Fruit fly (Drosophila melanogaster) whole organism, embryonic: ENCODE results near the gene CG2909.

Experiments
- Adf1 ChIP-seq: fragments of 200-800 bp; sonication (Bioruptor generic); IDR thresholded peaks from 2 replicates; pipeline ENCODE4 v1.3.6; 2022; ENCODE audit warnings: missing biosample characterization, missing genetic modification characterization
- Atf6 ChIP-seq: fragments of 200-800 bp; sonication (Bioruptor generic); IDR thresholded peaks from 2 replicates; pipeline ENCODE4 v1.3.6; 2022; ENCODE audit warnings: missing biosample characterization, missing genetic modification characterization
- CG10267 ChIP-seq: fragments of 200-800 bp; sonication (Bioruptor generic); optimal IDR thresholded peaks from 2 replicates; lab custom pipeline; 2018; ENCODE audit warnings: missing biosample characterization, mild to moderate bottlenecking, missing genetic modification characterization, moderate library complexity
- CG10274 ChIP-seq: fragments of 200-800 bp; sonication (Bioruptor generic); optimal IDR thresholded peaks from 3 replicates; lab custom pipeline; 2017; ENCODE audit warnings: missing biosample characterization, mild to moderate bottlenecking, missing genetic modification characterization
- CG10366 ChIP-seq: fragments of 200-800 bp; sonication (Bioruptor generic); IDR thresholded peaks from 2 replicates; pipeline ENCODE4 v1.3.6; 2022; ENCODE audit warnings: missing biosample characterization, missing genetic modification characterization
- CG10979 ChIP-seq: fragments of 200-800 bp; sonication (Bioruptor generic); optimal IDR thresholded peaks from 2 replicates; lab custom pipeline; 2018; ENCODE audit warnings: missing biosample characterization, mild to moderate bottlenecking, missing genetic modification characterization, moderate library complexity
- CG11696 ChIP-seq: fragments of 200-800 bp; sonication (Bioruptor generic); IDR thresholded peaks from 2 replicates; pipeline ENCODE4 v1.3.6; 2022; ENCODE audit warnings: missing biosample characterization, missing genetic modification characterization
- CG12299 ChIP-seq: fragments of 200-800 bp; sonication (Bioruptor generic); optimal IDR thresholded peaks from 2 replicates; lab custom pipeline; 2018; ENCODE audit warnings: missing biosample characterization, mild to moderate bottlenecking, missing genetic modification characterization
- CG13424 ChIP-seq: fragments of 200-800 bp; sonication (Bioruptor generic); optimal IDR thresholded peaks from 2 replicates; lab custom pipeline; 2019; ENCODE audit warnings: missing biosample characterization, mild to moderate bottlenecking, missing genetic modification characterization, moderate library complexity
- CG13775 ChIP-seq: fragments of 200-800 bp; sonication (Bioruptor generic); optimal IDR thresholded peaks from 3 replicates; lab custom pipeline; 2017; ENCODE audit warnings: missing biosample characterization, mild to moderate bottlenecking, missing genetic modification characterization
- CG14014 ChIP-seq: fragments of 200-800 bp; sonication (Bioruptor generic); IDR thresholded peaks from 2 replicates; pipeline ENCODE4 v1.3.6; 2022; ENCODE audit warnings: missing biosample characterization, missing genetic modification characterization
- CG15073 ChIP-seq: fragments of 200-800 bp; sonication (Bioruptor generic); optimal IDR thresholded peaks from 2 replicates; lab custom pipeline; 2016; ENCODE audit warnings: missing biosample characterization, missing genetic modification characterization
- CG15269 ChIP-seq: fragments of 200-800 bp; sonication (Bioruptor generic); optimal IDR thresholded peaks from 2 replicates; lab custom pipeline; 2018; ENCODE audit warnings: missing biosample characterization, mild to moderate bottlenecking, missing genetic modification characterization, moderate library complexity
- CG2120 ChIP-seq: fragments of 200-800 bp; sonication (Bioruptor generic); optimal IDR thresholded peaks from 3 replicates; lab custom pipeline; 2016; ENCODE audit warnings: missing biosample characterization, missing genetic modification characterization
- CG2712 ChIP-seq: fragments of 200-800 bp; optimal IDR thresholded peaks from 3 replicates; lab custom pipeline; 2019; ENCODE audit warnings: missing biosample characterization, mild to moderate bottlenecking, missing genetic modification characterization, moderate library complexity
- CG32532 ChIP-seq: fragments of 200-800 bp; sonication (Bioruptor generic); IDR thresholded peaks from 2 replicates; pipeline ENCODE4 v1.3.6; 2022; ENCODE audit warnings: missing biosample characterization, missing genetic modification characterization
- CG32772 ChIP-seq: fragments of 200-800 bp; sonication (Bioruptor generic); IDR thresholded peaks from 2 replicates; pipeline ENCODE4 v1.3.6; 2022; ENCODE audit warnings: missing biosample characterization, missing genetic modification characterization
- CG6272 ChIP-seq: fragments of 200-800 bp; sonication (Bioruptor generic); IDR thresholded peaks from 2 replicates; pipeline ENCODE4 v1.3.6; 2022; ENCODE audit warnings: missing biosample characterization, missing genetic modification characterization
- CG6689 ChIP-seq: fragments of 200-800 bp; sonication (Bioruptor generic); IDR thresholded peaks from 2 replicates; pipeline ENCODE4 v1.3.6; 2022; ENCODE audit warnings: missing biosample characterization, missing genetic modification characterization
- CG9876 ChIP-seq: fragments of 200-800 bp; sonication (Bioruptor generic); optimal IDR thresholded peaks from 2 replicates; lab custom pipeline; 2016; ENCODE audit warnings: missing biosample characterization, missing genetic modification characterization
- CrebB ChIP-seq: fragments of 200-800 bp; sonication (Bioruptor generic); optimal IDR thresholded peaks from 3 replicates; lab custom pipeline; 2018; ENCODE audit warnings: missing biosample characterization, mild to moderate bottlenecking, missing genetic modification characterization
- D19A ChIP-seq: fragments of 200-800 bp; optimal IDR thresholded peaks from 3 replicates; lab custom pipeline; 2019; ENCODE audit warnings: missing biosample characterization, mild to moderate bottlenecking, missing genetic modification characterization, moderate library complexity
- Doc2 ChIP-seq: fragments of 200-800 bp; sonication (Bioruptor generic); IDR thresholded peaks from 2 replicates; pipeline ENCODE4 v1.3.6; 2022; ENCODE audit warnings: missing biosample characterization, missing genetic modification characterization
- Drgx ChIP-seq: fragments of 200-800 bp; sonication (Bioruptor generic); IDR thresholded peaks from 2 replicates; pipeline ENCODE4 v1.3.6; 2022; ENCODE audit warnings: missing biosample characterization, missing genetic modification characterization
- Ets65A ChIP-seq: fragments of 200-800 bp; sonication (Bioruptor generic); peaks from one replicate; lab custom pipeline; 2016; ENCODE audit warnings: missing biosample characterization, missing genetic modification characterization
- Jarid2 ChIP-seq: fragments of 200-800 bp; sonication (Bioruptor generic); optimal IDR thresholded peaks from 3 replicates; lab custom pipeline; 2017; ENCODE audit warnings: mild to moderate bottlenecking, missing biosample characterization, missing genetic modification reagents, missing genetic modification characterization
- Mes4 ChIP-seq: fragments of 200-800 bp; sonication (Bioruptor generic); optimal IDR thresholded peaks from 2 replicates; lab custom pipeline; 2016; ENCODE audit warnings: missing biosample characterization, missing genetic modification characterization
- Nf-YB ChIP-seq: fragments of 200-800 bp; sonication (Bioruptor generic); optimal IDR thresholded peaks from 3 replicates; lab custom pipeline; 2019; ENCODE audit warnings: missing biosample characterization, mild to moderate bottlenecking, missing genetic modification characterization, moderate library complexity
- Nf-YC ChIP-seq: fragments of 200-800 bp; optimal IDR thresholded peaks from 3 replicates; lab custom pipeline; 2019; ENCODE audit warnings: missing biosample characterization, mild to moderate bottlenecking, missing genetic modification characterization, moderate library complexity
- Oaz ChIP-seq: fragments of 200-800 bp; sonication (Bioruptor generic); IDR thresholded peaks from 2 replicates; pipeline ENCODE4 v1.3.6; 2022; ENCODE audit warnings: missing biosample characterization, missing genetic modification characterization
- PHDP ChIP-seq: fragments of 200-800 bp; sonication (Bioruptor generic); optimal IDR thresholded peaks from 3 replicates; lab custom pipeline; 2018; ENCODE audit warnings: missing biosample characterization, mild to moderate bottlenecking, missing genetic modification characterization, moderate library complexity
- aop ChIP-seq: fragments of 200-800 bp; sonication (Bioruptor generic); IDR thresholded peaks from 2 replicates; pipeline ENCODE4 v1.3.6; 2022; ENCODE audit warnings: missing biosample characterization, missing genetic modification characterization
- ara ChIP-seq: fragments of 200-800 bp; sonication (Bioruptor generic); IDR thresholded peaks from 2 replicates; pipeline ENCODE4 v1.3.6; 2022; ENCODE audit warnings: missing biosample characterization, missing genetic modification characterization
- cg ChIP-seq: fragments of 200-800 bp; sonication (Bioruptor generic); optimal IDR thresholded peaks from 3 replicates; lab custom pipeline; 2019; ENCODE audit warnings: missing biosample characterization, mild to moderate bottlenecking, missing genetic modification characterization, moderate library complexity
- dysf ChIP-seq: fragments of 200-800 bp; sonication (Bioruptor generic); IDR thresholded peaks from 3 replicates; pipeline ENCODE4 v1.3.6; 2022; ENCODE audit warnings: missing biosample characterization, missing genetic modification characterization
- emc ChIP-seq: fragments of 200-800 bp; sonication (Bioruptor generic); optimal IDR thresholded peaks from 2 replicates; lab custom pipeline; 2016; ENCODE audit warnings: missing biosample characterization, missing genetic modification characterization
- eve ChIP-seq, 2 experiments: fragments of >200 bp; optimal IDR thresholded peaks; 2 replicates each; lab custom pipeline; 2017; ENCODE audit warnings: missing biosample characterization in 2 of 2, missing genetic modification characterization in 2 of 2
- fd96Cb ChIP-seq: fragments of 200-800 bp; sonication (Bioruptor generic); optimal IDR thresholded peaks from 2 replicates; lab custom pipeline; 2018; ENCODE audit warnings: missing biosample characterization, mild to moderate bottlenecking, missing genetic modification characterization, moderate library complexity
- gfzf ChIP-seq: fragments of 200-800 bp; sonication (Bioruptor generic); optimal IDR thresholded peaks from 2 replicates; lab custom pipeline; 2016; ENCODE audit warnings: missing biosample characterization, mild to moderate bottlenecking, missing genetic modification characterization, moderate library complexity
- gro ChIP-seq: fragments of 200-800 bp; sonication (Bioruptor generic); optimal IDR thresholded peaks from 2 replicates; lab custom pipeline; 2016; ENCODE audit warnings: missing biosample characterization, missing genetic modification characterization
- insv ChIP-seq, 2 experiments: fragments of 200-800 bp; sonication (Bioruptor generic); optimal IDR thresholded peaks; 3 replicates each; lab custom pipeline; 2016 to 2018; ENCODE audit warnings: missing biosample characterization in 2 of 2, missing genetic modification characterization in 2 of 2
- jigr1 ChIP-seq: fragments of 200-800 bp; sonication (Bioruptor generic); IDR thresholded peaks from 3 replicates; pipeline ENCODE4 v1.3.6; 2022; ENCODE audit warnings: missing biosample characterization, missing genetic modification characterization
- kay ChIP-seq: fragments of 200-800 bp; sonication (Bioruptor generic); optimal IDR thresholded peaks from 2 replicates; lab custom pipeline; 2016; ENCODE audit warnings: missing biosample characterization, missing genetic modification characterization
- lov ChIP-seq, 2 experiments: fragments of 200-800 bp in 1 of 2; fragments of >200 bp in 1 of 2; sonication (Bioruptor generic) in 1 of 2; IDR thresholded peaks in 1 of 2; optimal IDR thresholded peaks in 1 of 2; 2 replicates in 1 of 2; 3 replicates in 1 of 2; pipeline versions ENCODE4 v1.3.6 to Lab custom; 2017 to 2022; ENCODE audit warnings: missing biosample characterization in 1 of 2, missing genetic modification characterization in 1 of 2
- nom ChIP-seq: fragments of 200-800 bp; sonication (Bioruptor generic); optimal IDR thresholded peaks from 2 replicates; lab custom pipeline; 2017; ENCODE audit warnings: missing biosample characterization, missing genetic modification characterization, mild to moderate bottlenecking, moderate library complexity, missing genetic modification reagents
- pros ChIP-seq: fragments of 200-800 bp; sonication (Bioruptor generic); optimal IDR thresholded peaks from 3 replicates; lab custom pipeline; 2019; ENCODE audit warnings: missing biosample characterization, mild to moderate bottlenecking, missing genetic modification characterization, moderate library complexity
- ro ChIP-seq: fragments of 200-800 bp; sonication (Bioruptor generic); IDR thresholded peaks from 2 replicates; pipeline ENCODE4 v1.3.6; 2022; ENCODE audit warnings: missing biosample characterization, missing genetic modification characterization
- schlank ChIP-seq: fragments of 200-800 bp; sonication (Bioruptor generic); optimal IDR thresholded peaks from 2 replicates; lab custom pipeline; 2018; ENCODE audit warnings: missing biosample characterization, mild to moderate bottlenecking, missing genetic modification characterization
- sr ChIP-seq: fragments of 200-800 bp; sonication (Bioruptor generic); IDR thresholded peaks from 3 replicates; pipeline ENCODE4 v1.3.6; 2022; ENCODE audit warnings: missing biosample characterization, missing genetic modification characterization
- tna ChIP-seq: fragments of 200-800 bp; sonication (Bioruptor generic); IDR thresholded peaks from 2 replicates; pipeline ENCODE4 v1.3.6; 2022; ENCODE audit warnings: missing biosample characterization, missing genetic modification characterization; ENCODE audit not compliant: partially characterized antibody
- twi ChIP-seq: fragments of 200-800 bp; optimal IDR thresholded peaks from 2 replicates; lab custom pipeline; 2019; ENCODE audit warnings: missing biosample characterization, mild to moderate bottlenecking, missing genetic modification characterization, moderate library complexity
- unc-4 ChIP-seq: fragments of 200-800 bp; sonication (Bioruptor generic); IDR thresholded peaks from 2 replicates; pipeline ENCODE4 v1.3.6; 2022; ENCODE audit warnings: missing biosample characterization, missing genetic modification characterization; ENCODE audit not compliant: partially characterized antibody

CG2909 gene

dm6 chrX:10300140-10300539 lies 26.1 kb upstream of the CG2909 start (continued):
- TF ChIP-seq Nf-YC, result no peak
- no peak for TF ChIP-seq CG15073 (GFP tag; lab: Kevin White, UChicago)
- no peak for TF ChIP-seq Doc2 (GFP tag; lab: Robert Waterston, UW)
- TF ChIP-seq insv (GFP tag; optimal IDR thresholded peaks at IDR 0.05; lab: Kevin White, UChicago), result no peak
- no peak for TF ChIP-seq CG9876
- TF ChIP-seq CG10979, result no peak
- no peak for TF ChIP-seq D19A (tag; lab: Kevin White, UChicago)
- no peak for TF ChIP-seq sr
- TF ChIP-seq Drgx (GFP tag; lab: Robert Waterston, UW), result no peak
- peak; percentile 20 for TF ChIP-seq fd96Cb
- TF ChIP-seq cg (GFP tag; lab: Kevin White, UChicago), result no peak
- no peak for TF ChIP-seq CG6272 (GFP tag; lab: Robert Waterston, UW)
- no peak for TF ChIP-seq kay (GFP tag; lab: Kevin White, UChicago)
- TF ChIP-seq CG10366, result no peak
- TF ChIP-seq PHDP (tag; lab: Kevin White, UChicago), result peak; percentile 8
- peak; percentile 17 for TF ChIP-seq CG2120 (GFP tag; lab: Kevin White, UChicago)
- no peak for TF ChIP-seq CG10267 (tag; lab: Kevin White, UChicago)
- TF ChIP-seq CG10274 (GFP tag; lab: Kevin White, UChicago), result no peak
- TF ChIP-seq tna, result no peak
- no peak for TF ChIP-seq CG12299 (tag; lab: Kevin White, UChicago)
- TF ChIP-seq CG32772 (GFP tag; lab: Robert Waterston, UW), result no peak
- TF ChIP-seq Atf6 (GFP tag; lab: Robert Waterston, UW), result no peak
- no peak for TF ChIP-seq schlank (tag; lab: Kevin White, UChicago)
- TF ChIP-seq Oaz, result no peak
- no peak for TF ChIP-seq Nf-YB (GFP tag; lab: Kevin White, UChicago)
- TF ChIP-seq jigr1 (GFP tag; lab: Robert Waterston, UW), result no peak
- TF ChIP-seq Adf1, result no peak
- TF ChIP-seq gro (GFP tag; lab: Kevin White, UChicago), result no peak
- no peak for TF ChIP-seq Jarid2 (GFP tag; lab: Kevin White, UChicago)
- TF ChIP-seq CG14014 (GFP tag; lab: Robert Waterston, UW), result no peak
- TF ChIP-seq CG11696 (GFP tag; lab: Robert Waterston, UW), result no peak
- no peak for TF ChIP-seq ro (GFP tag; lab: Robert Waterston, UW)
- TF ChIP-seq nom, result no peak
- TF ChIP-seq CG13775 (GFP tag; lab: Kevin White, UChicago), result no peak
- peak; percentile 16 for TF ChIP-seq CG15269 (tag; lab: Kevin White, UChicago)
- no peak for TF ChIP-seq aop (GFP tag; lab: Robert Waterston, UW)
- TF ChIP-seq CG13424 (tag; lab: Kevin White, UChicago), result peak; percentile 7
- TF ChIP-seq dysf (GFP tag; lab: Robert Waterston, UW), result no peak
- no peak for TF ChIP-seq ara (GFP tag; lab: Robert Waterston, UW)
- peak; percentile 28 for TF ChIP-seq CG2712 (tag; lab: Kevin White, UChicago)
- TF ChIP-seq twi (tag; lab: Kevin White, UChicago), result no peak
- peak; percentile 45 for TF ChIP-seq Ets65A (GFP tag; lab: Kevin White, UChicago)
- TF ChIP-seq unc-4 (GFP tag; lab: Robert Waterston, UW), result no peak
- no peak for TF ChIP-seq CG32532
- TF ChIP-seq gfzf (GFP tag; lab: Kevin White, UChicago), result no peak
- TF ChIP-seq eve (GFP tag; optimal IDR thresholded peaks at IDR 0.05; lab: Kevin White, UChicago), result no peak
- TF ChIP-seq CrebB (tag; lab: Kevin White, UChicago), result no peak
- TF ChIP-seq emc (GFP tag; lab: Kevin White, UChicago), result no peak
- TF ChIP-seq lov (optimal IDR thresholded peaks at IDR 0.05; lab: Kevin White, UChicago), result no peak
- no peak for TF ChIP-seq lov (GFP tag; IDR thresholded peaks at IDR 0.05; lab: Robert Waterston, UW)
- TF ChIP-seq CG6689, result no peak
- TF ChIP-seq pros (GFP tag; lab: Kevin White, UChicago), result no peak
- no peak for TF ChIP-seq Mes4 (GFP tag; lab: Kevin White, UChicago)
